Fruit fly (Drosophila melanogaster) S2 (cell line): ENCODE data around the gene CG44139.

Source experiments
- CG8478 ChIP-seq: fragments of >200 bp; optimal IDR thresholded peaks from 2 replicates; lab custom pipeline; 2018
- CTCF ChIP-seq, 2 experiments: fragments of >200 bp; optimal IDR thresholded peaks; 2 replicates each; lab custom pipeline; 2018

DNA sequence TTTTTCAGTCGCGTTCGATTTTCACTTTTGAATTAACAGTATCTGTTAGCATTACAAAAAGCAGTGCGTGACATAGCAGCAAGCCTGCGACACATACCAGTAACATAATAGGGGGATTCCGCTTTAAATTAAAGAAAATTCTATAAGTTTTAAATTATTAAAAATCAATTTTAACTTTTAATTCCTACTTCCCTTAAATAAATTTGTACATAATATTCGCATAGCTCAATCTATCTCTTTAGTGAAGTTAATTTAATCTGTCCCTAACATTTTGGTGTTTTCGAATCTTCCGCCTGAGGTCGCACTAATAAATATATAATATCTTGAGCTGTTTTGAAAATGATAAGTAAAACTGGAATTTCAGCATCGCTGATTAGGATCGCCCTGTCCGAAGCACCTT, 4.1 kb upstream of the CG44139 start, which contains the start of gene CG9886:
- no peak for TF ChIP-seq CG8478 (lab: Kevin White, UChicago)
- TF ChIP-seq CTCF (optimal IDR thresholded peaks at IDR 0.05; lab: Kevin White, UChicago): no peak
